Worm (Caenorhabditis elegans): Measurements from ENCODE around the gene ZC250.4.

ZC250.4 gene

ce11 chrV:5792031-5792430, 20.9 kb downstream of the ZC250.4 start, which contains the start of gene ZC250.2:
TSS of gene ZC250.2 (plus strand) at chrV:5792331.
- TF ChIP-seq odd-2 (tag; optimal IDR thresholded peaks at IDR 0.05): no peak

ce11 chrV:5790497-5791280, 22.2 kb downstream of the ZC250.4 start, which contains the start of the genes nhr-142 and F44E7.9:
TSS of gene nhr-142 (minus strand) at chrV:5790553.
TSS of gene F44E7.9 (plus strand) at chrV:5791230.
- TF ChIP-seq hlh-15 (tag; optimal IDR thresholded peaks at IDR 0.05) (peak; percentile 49), ceh-18 (tag; optimal IDR thresholded peaks at IDR 0.05) (peak; percentile 72), pag-3 (tag; optimal IDR thresholded peaks at IDR 0.05; ENCODE audit: borderline replicate concordance) (no peak), ztf-16 (tag; optimal IDR thresholded peaks at IDR 0.05) (peak; percentile 60), mec-3 (tag; optimal IDR thresholded peaks at IDR 0.05; ENCODE audit: borderline replicate concordance) (no peak), ceh-19 (GFP tag; optimal IDR thresholded peaks at IDR 0.05) (peak; percentile 29), K02D7.2 (tag; optimal IDR thresholded peaks at IDR 0.05) (peak; percentile 28), dmd-4 (tag; optimal IDR thresholded peaks at IDR 0.05; ENCODE audit: borderline replicate concordance) (peak; percentile 47), che-1 (tag; optimal IDR thresholded peaks at IDR 0.05) (peak; percentile 22), ahr-1 (tag; optimal IDR thresholded peaks at IDR 0.05) (peak; percentile 15), sox-4 (tag; optimal IDR thresholded peaks at IDR 0.05) (peak; percentile 36), nhr-232 (tag; optimal IDR thresholded peaks at IDR 0.05) (peak; percentile 10), ama-1 (optimal IDR thresholded peaks at IDR 0.05) (no peak), ceh-2 (tag; optimal IDR thresholded peaks at IDR 0.05) (peak; percentile 78), C38D4.7 (GFP tag; optimal IDR thresholded peaks at IDR 0.05) (no peak), unc-42 (tag; optimal IDR thresholded peaks at IDR 0.05) (peak; percentile 66), ets-4 (tag; optimal IDR thresholded peaks at IDR 0.05) (peak; percentile 71), nfya-1 (tag; optimal IDR thresholded peaks at IDR 0.05) (peak; percentile 58), ceh-45 (GFP tag; IDR thresholded peaks at IDR 0.05) (peak; percentile 47; the same call in 1 of the 2 replicates), pax-1 (tag; optimal IDR thresholded peaks at IDR 0.05) (no peak), pros-1 (tag; optimal IDR thresholded peaks at IDR 0.05) (no peak), ttx-3 (tag; optimal IDR thresholded peaks at IDR 0.05) (peak; percentile 21), unc-86 (tag; optimal IDR thresholded peaks at IDR 0.05) (peak; percentile 37), fkh-6 (tag; optimal IDR thresholded peaks at IDR 0.05) (no peak), elt-4 (tag; optimal IDR thresholded peaks at IDR 0.05) (no peak), sox-2 (GFP tag; IDR thresholded peaks at IDR 0.05) (no peak), pha-2 (tag; optimal IDR thresholded peaks at IDR 0.05) (peak; percentile 48), C08G9.2 (tag; optimal IDR thresholded peaks at IDR 0.05) (peak; percentile 80), tbx-2 (tag; optimal IDR thresholded peaks at IDR 0.05) (peak; percentile 71), rnt-1 (tag; optimal IDR thresholded peaks at IDR 0.05) (peak; percentile 64), fkh-10 (GFP tag; optimal IDR thresholded peaks at IDR 0.05) (no peak), T23F11.4 (GFP tag; optimal IDR thresholded peaks at IDR 0.05) (peak; percentile 26), pha-4 (tag; optimal IDR thresholded peaks at IDR 0.05) (no peak), nhr-11 (tag; optimal IDR thresholded peaks at IDR 0.05) (no peak), sdc-2 (tag; optimal IDR thresholded peaks at IDR 0.05) (peak; percentile 18), ref-2 (tag; optimal IDR thresholded peaks at IDR 0.05) (peak; percentile 70), ceh-22 (tag; optimal IDR thresholded peaks at IDR 0.05) (no peak), ceh-30 (tag; optimal IDR thresholded peaks at IDR 0.05) (peak; percentile 0), elt-2 (tag; optimal IDR thresholded peaks at IDR 0.05) (peak; percentile 79), hlh-6 (tag; optimal IDR thresholded peaks at IDR 0.05) (no peak), F13H6.1 (tag; optimal IDR thresholded peaks at IDR 0.05) (peak; percentile 64), dve-1 (tag; optimal IDR thresholded peaks at IDR 0.05) (peak; percentile 9), Y22D7AL.16 (tag; optimal IDR thresholded peaks at IDR 0.05) (no peak), pat-9 (tag; optimal IDR thresholded peaks at IDR 0.05) (peak; percentile 32), K09A11.1 (tag; optimal IDR thresholded peaks at IDR 0.05; ENCODE audit: insufficient read depth) (no peak), ceh-24 (tag; optimal IDR thresholded peaks at IDR 0.05) (peak; percentile 13), lin-11 (tag; optimal IDR thresholded peaks at IDR 0.05) (no peak), syd-9 (tag; optimal IDR thresholded peaks at IDR 0.05) (peak; percentile 66), gmeb-2 (tag; optimal IDR thresholded peaks at IDR 0.05) (no peak)
